Fruit fly (Drosophila melanogaster): ENCODE measurements around the gene Spt3.

The Spt3 gene

DNA sequence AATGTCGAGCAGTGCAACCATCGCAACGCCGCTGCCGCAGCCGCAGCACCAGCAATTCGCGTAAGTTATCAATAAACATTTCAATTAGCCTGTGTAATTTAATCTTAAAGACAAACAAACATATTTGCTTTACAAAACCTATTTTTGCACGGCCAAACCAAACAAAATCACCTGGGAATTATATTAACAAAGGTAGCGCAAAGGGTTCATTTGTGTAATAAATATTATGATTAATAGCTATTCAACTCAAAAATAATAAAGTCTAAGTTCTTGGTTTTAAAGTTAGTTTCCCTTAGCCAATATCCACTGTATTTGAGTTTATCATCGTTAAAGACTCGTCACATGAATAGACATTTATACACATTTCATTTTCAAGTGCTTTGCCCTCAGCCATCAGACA lies 47.7 kb upstream of the Spt3 start (continued):
- TF ChIP-seq CG34406 (GFP tag; optimal IDR thresholded peaks at IDR 0.05) (no peak), Smox (GFP tag; optimal IDR thresholded peaks at IDR 0.05) (no peak), fd59A (GFP tag; optimal IDR thresholded peaks at IDR 0.05) (no peak), acj6 (GFP tag; optimal IDR thresholded peaks at IDR 0.05) (peak; percentile 44), Eip75B (GFP tag; optimal IDR thresholded peaks at IDR 0.05) (no peak), CG8632 (GFP tag; optimal IDR thresholded peaks at IDR 0.05) (no peak), dac (GFP tag; optimal IDR thresholded peaks at IDR 0.05) (no peak), achi (GFP tag; optimal IDR thresholded peaks at IDR 0.05) (peak; percentile 36), CG11762 (GFP tag; optimal IDR thresholded peaks at IDR 0.05; ENCODE audit: insufficient read depth) (no peak), CG11294 (GFP tag; IDR thresholded peaks at IDR 0.05) (no peak), ss (GFP tag; optimal IDR thresholded peaks at IDR 0.05) (no peak), CG8119 (GFP tag; IDR thresholded peaks at IDR 0.05) (peak; percentile 70), CG3919 (GFP tag; optimal IDR thresholded peaks at IDR 0.05) (peak; percentile 8), topi (GFP tag; optimal IDR thresholded peaks at IDR 0.05) (no peak)

dm6 chr3R:11971394-11971793 lies 45.6 kb upstream of the Spt3 start, which contains the start of gene GC2:
Gene GC2 (plus strand): TSS chr3R:11971694.
- TF ChIP-seq svp (GFP tag) (no peak), Eip75B (GFP tag; optimal IDR thresholded peaks at IDR 0.05) (no peak), Hr4 (GFP tag; optimal IDR thresholded peaks at IDR 0.05) (no peak), dac (GFP tag; optimal IDR thresholded peaks at IDR 0.05) (no peak), CG6276 (GFP tag; optimal IDR thresholded peaks at IDR 0.05) (no peak), CG8632 (GFP tag; optimal IDR thresholded peaks at IDR 0.05) (no peak), Ets96B (tag; optimal IDR thresholded peaks at IDR 0.05) (no peak), CG34406 (GFP tag; optimal IDR thresholded peaks at IDR 0.05) (no peak), CG3032 (tag; optimal IDR thresholded peaks at IDR 0.05) (no peak), vri (GFP tag; optimal IDR thresholded peaks at IDR 0.05) (no peak), CG6808 (GFP tag; optimal IDR thresholded peaks at IDR 0.05) (no peak), CG10631 (GFP tag; optimal IDR thresholded peaks at IDR 0.05) (no peak), esn (GFP tag; optimal IDR thresholded peaks at IDR 0.05) (no peak), dsx (GFP tag; optimal IDR thresholded peaks at IDR 0.05; ENCODE audit: poor library complexity, severe bottlenecking) (no peak), CG6854 (GFP tag; optimal IDR thresholded peaks at IDR 0.05) (no peak), CG8119 (GFP tag; IDR thresholded peaks at IDR 0.05) (no peak)

DNA sequence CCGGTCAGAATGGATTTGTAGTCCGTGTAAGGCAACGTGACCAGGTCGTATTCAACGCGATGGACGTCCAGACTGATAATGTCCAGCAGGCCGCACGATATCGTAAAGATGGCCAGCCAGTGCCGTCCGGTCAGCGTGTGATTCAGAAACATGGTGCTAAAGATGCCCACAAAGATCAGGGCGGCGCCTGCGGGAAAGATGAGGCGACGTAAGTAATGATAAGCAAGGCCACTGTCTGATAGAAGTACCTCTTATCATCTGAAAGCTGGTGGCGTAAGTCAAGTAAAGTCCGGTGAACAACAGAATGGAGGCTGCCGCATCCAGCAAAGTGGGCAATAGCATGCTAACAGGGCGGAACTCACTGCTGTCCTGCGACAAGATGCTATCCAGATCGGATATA lies 43.1 kb upstream of the Spt3 start:
- TF ChIP-seq CG16779 (tag; optimal IDR thresholded peaks at IDR 0.05) (no peak), CG34406 (GFP tag; optimal IDR thresholded peaks at IDR 0.05) (no peak), Eip75B (GFP tag; optimal IDR thresholded peaks at IDR 0.05) (no peak), CG11762 (GFP tag; optimal IDR thresholded peaks at IDR 0.05; ENCODE audit: insufficient read depth) (no peak), fd85E (GFP tag; optimal IDR thresholded peaks at IDR 0.05) (no peak), Sox14 (GFP tag; optimal IDR thresholded peaks at IDR 0.05) (no peak), svp (GFP tag) (peak; percentile 97), net (GFP tag; optimal IDR thresholded peaks at IDR 0.05) (no peak)

- TF ChIP-seq spab (GFP tag; optimal IDR thresholded peaks at IDR 0.05), result peak; percentile 8
- peak; percentile 20 for TF ChIP-seq achi (GFP tag; optimal IDR thresholded peaks at IDR 0.05)
- TF ChIP-seq CG6276 (GFP tag; optimal IDR thresholded peaks at IDR 0.05), result no peak
- no peak for TF ChIP-seq fd59A (GFP tag; optimal IDR thresholded peaks at IDR 0.05)
- TF ChIP-seq CG10631 (GFP tag; optimal IDR thresholded peaks at IDR 0.05), result peak; percentile 17
- TF ChIP-seq dsx (GFP tag; optimal IDR thresholded peaks at IDR 0.05; ENCODE audit: poor library complexity, severe bottlenecking), result peak; percentile 24
- peak; percentile 37 for TF ChIP-seq Sox102F (GFP tag; optimal IDR thresholded peaks at IDR 0.05)
- TF ChIP-seq CG3919 (GFP tag; optimal IDR thresholded peaks at IDR 0.05), result peak; percentile 67
- peak; percentile 58 for TF ChIP-seq Met (GFP tag; optimal IDR thresholded peaks at IDR 0.05)
- TF ChIP-seq CG8319 (GFP tag; optimal IDR thresholded peaks at IDR 0.05), result no peak
- TF ChIP-seq CG8119 (GFP tag; IDR thresholded peaks at IDR 0.05), result no peak
- TF ChIP-seq topi (GFP tag; optimal IDR thresholded peaks at IDR 0.05), result peak; percentile 55
- peak; percentile 66 for TF ChIP-seq fkh (GFP tag; optimal IDR thresholded peaks at IDR 0.05)
- TF ChIP-seq CG3032 (tag; optimal IDR thresholded peaks at IDR 0.05), result peak; percentile 21
- TF ChIP-seq Eip78C (GFP tag), result peak; percentile 76
- no peak for TF ChIP-seq CG16779 (tag; optimal IDR thresholded peaks at IDR 0.05)
- TF ChIP-seq CG11294 (GFP tag; IDR thresholded peaks at IDR 0.05), result no peak
- no peak for TF ChIP-seq CG6854 (GFP tag; optimal IDR thresholded peaks at IDR 0.05)
- peak; percentile 29 for TF ChIP-seq Blimp-1 (GFP tag; optimal IDR thresholded peaks at IDR 0.05)
- TF ChIP-seq CG1621 (tag; optimal IDR thresholded peaks at IDR 0.05), result peak; percentile 45
- TF ChIP-seq Gug (GFP tag; IDR thresholded peaks at IDR 0.05), result no peak
- peak; percentile 45 for TF ChIP-seq CG11902 (GFP tag; optimal IDR thresholded peaks at IDR 0.05)
- TF ChIP-seq CG15336 (GFP tag; IDR thresholded peaks at IDR 0.05), result 0 out of 2 replicates have a peak, but pooled peaks have one; percentile 25
- no peak for TF ChIP-seq Hr38 (GFP tag; optimal IDR thresholded peaks at IDR 0.05)
- TF ChIP-seq CG6792 (GFP tag; optimal IDR thresholded peaks at IDR 0.05), result peak; percentile 35
- TF ChIP-seq Ets21C (GFP tag; optimal IDR thresholded peaks at IDR 0.05), result no peak
- no peak for TF ChIP-seq Eip93F (GFP tag; optimal IDR thresholded peaks at IDR 0.05)
Observed at dm6 chr3R:11974631-11975030, 42.3 kb upstream of the Spt3 start, which contains the start of gene Tango9. Gene Tango9 (minus strand): TSS chr3R:11974910.
